Worm (Caenorhabditis elegans) whole organism, late embryonic: ENCODE measurements around the gene F46C5.2.

Experiments
- Y22D7AL.16 ChIP-seq: sonication (generic microtip); optimal IDR thresholded peaks from 2 replicates; lab custom pipeline; 2016; ENCODE audit warnings: missing genetic modification characterization, missing compliant biosample characterization
- ama-1 ChIP-seq: fragments of 150-350 bp; optimal IDR thresholded peaks from 2 replicates; lab custom pipeline; 2014
- ceh-30 ChIP-seq: fragments of 150-350 bp; optimal IDR thresholded peaks from 2 replicates; lab custom pipeline; 2014; ENCODE audit warnings: missing biosample characterization, missing genetic modification characterization
- ceh-34 ChIP-seq: sonication (generic microtip); optimal IDR thresholded peaks from 2 replicates; lab custom pipeline; 2016; ENCODE audit warnings: mild to moderate bottlenecking, missing genetic modification characterization, missing compliant biosample characterization
- che-1 ChIP-seq: sonication (generic microtip); optimal IDR thresholded peaks from 2 replicates; lab custom pipeline; 2016; ENCODE audit warnings: mild to moderate bottlenecking, missing genetic modification characterization, missing compliant biosample characterization
- dmd-4 ChIP-seq: sonication (generic microtip); optimal IDR thresholded peaks from 2 replicates; lab custom pipeline; 2016; ENCODE audit warnings: borderline replicate concordance, missing genetic modification characterization, missing compliant biosample characterization
- elt-2 ChIP-seq: sonication (generic microtip); optimal IDR thresholded peaks from 2 replicates; lab custom pipeline; 2016; ENCODE audit warnings: missing genetic modification reagents, missing genetic modification characterization, missing compliant biosample characterization
- nfya-1 ChIP-seq: sonication (generic microtip); optimal IDR thresholded peaks from 2 replicates; lab custom pipeline; 2017; ENCODE audit warnings: missing genetic modification characterization, mild to moderate bottlenecking, missing compliant biosample characterization, antibody characterized with exemption, moderate library complexity
- nhr-11 ChIP-seq: fragments of 150-350 bp; optimal IDR thresholded peaks from 2 replicates; lab custom pipeline; 2014; ENCODE audit warnings: missing biosample characterization, missing genetic modification characterization
- odd-2 ChIP-seq: sonication (generic microtip); optimal IDR thresholded peaks from 2 replicates; lab custom pipeline; 2017; ENCODE audit warnings: antibody characterized with exemption, mild to moderate bottlenecking, missing genetic modification characterization, missing compliant biosample characterization
- pros-1 ChIP-seq: fragments of 150-350 bp; optimal IDR thresholded peaks from 2 replicates; lab custom pipeline; 2014; ENCODE audit warnings: missing biosample characterization, missing genetic modification reagents, missing genetic modification characterization
- tbx-2 ChIP-seq: sonication (generic microtip); optimal IDR thresholded peaks from 2 replicates; lab custom pipeline; 2016; ENCODE audit warnings: missing genetic modification characterization, missing compliant biosample characterization
- unc-55 ChIP-seq: sonication (generic microtip); optimal IDR thresholded peaks from 2 replicates; lab custom pipeline; 2017; ENCODE audit warnings: missing biosample characterization, missing genetic modification reagents, missing genetic modification characterization
- unc-86 ChIP-seq: sonication (generic microtip); optimal IDR thresholded peaks from 2 replicates; lab custom pipeline; 2016; ENCODE audit warnings: missing genetic modification characterization, missing compliant biosample characterization

- TF ChIP-seq unc-86 (no peak), che-1 (tag; lab: Kevin White, UChicago) (no peak), ama-1 (lab: Kevin White, UChicago) (no peak), elt-2 (no peak), pros-1 (no peak), Y22D7AL.16 (tag; lab: Kevin White, UChicago) (no peak), nfya-1 (tag; lab: Kevin White, UChicago) (peak; percentile 40), dmd-4 (no peak), ceh-30 (no peak), ceh-34 (tag; lab: Kevin White, UChicago) (peak; percentile 34), nhr-11 (no peak), unc-55 (GFP tag; lab: Kevin White, UChicago) (peak; percentile 53), odd-2 (tag; lab: Kevin White, UChicago) (no peak), tbx-2 (peak; percentile 27)
Observed at ce11 chrII:8844465-8845126, 15.5 kb upstream of the F46C5.2 start, which contains the start of gene F46C5.6.
